Worm (Caenorhabditis elegans): ENCODE measurements around the gene T21D12.12.

Gene T21D12.12

DNA sequence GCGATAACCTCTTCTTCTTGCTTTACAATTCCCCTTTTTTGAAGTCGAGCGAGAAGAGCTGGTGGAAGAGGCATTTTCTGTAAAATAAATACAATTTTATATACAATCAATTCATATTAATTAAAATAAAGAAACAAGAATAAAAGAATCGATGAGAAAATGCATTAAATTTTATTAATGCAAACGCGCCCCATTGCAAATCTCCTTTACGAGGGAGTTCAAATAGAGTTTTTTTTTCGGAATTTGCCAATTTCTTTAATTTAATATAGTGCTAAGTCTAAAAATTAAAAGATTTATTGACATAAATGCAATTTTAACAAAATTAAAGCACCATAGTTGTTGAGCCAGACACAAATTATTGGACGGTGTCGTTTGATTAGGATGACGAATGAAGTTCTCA lies 4.6 kb upstream of the T21D12.12 start, which contains the start of gene pqbp-1.1:
pqbp-1.1 (minus strand) TSS at position 77 of the 400 bp plus-strand sequence.
- TF ChIP-seq ceh-79 (tag; optimal IDR thresholded peaks at IDR 0.05) (no peak), madf-3 (GFP tag; IDR thresholded peaks at IDR 0.05) (no peak), mcd-1 (GFP tag; IDR thresholded peaks at IDR 0.05) (peak; percentile 88), pha-4 (tag; optimal IDR thresholded peaks at IDR 0.05) (no peak), F10E7.11 (tag; optimal IDR thresholded peaks at IDR 0.05) (no peak), lin-40 (tag; optimal IDR thresholded peaks at IDR 0.05) (peak; percentile 32), lin-35 (GFP tag; optimal IDR thresholded peaks at IDR 0.05) (peak in 1 of 3 experiments; percentile 90), efl-1 (GFP tag; optimal IDR thresholded peaks at IDR 0.05) (peak; percentile 55), rpc-1 (optimal IDR thresholded peaks at IDR 0.05) (no peak), rpc-1 (tag; optimal IDR thresholded peaks at IDR 0.05) (no peak), lin-54 (GFP tag; optimal IDR thresholded peaks at IDR 0.05) (peak; percentile 79), athp-1 (tag; optimal IDR thresholded peaks at IDR 0.05) (no peak), ama-1 (optimal IDR thresholded peaks at IDR 0.05) (no peak), ama-1 (GFP tag; optimal IDR thresholded peaks at IDR 0.05) (peak in 1 of 2 experiments; percentile 19)

DNA sequence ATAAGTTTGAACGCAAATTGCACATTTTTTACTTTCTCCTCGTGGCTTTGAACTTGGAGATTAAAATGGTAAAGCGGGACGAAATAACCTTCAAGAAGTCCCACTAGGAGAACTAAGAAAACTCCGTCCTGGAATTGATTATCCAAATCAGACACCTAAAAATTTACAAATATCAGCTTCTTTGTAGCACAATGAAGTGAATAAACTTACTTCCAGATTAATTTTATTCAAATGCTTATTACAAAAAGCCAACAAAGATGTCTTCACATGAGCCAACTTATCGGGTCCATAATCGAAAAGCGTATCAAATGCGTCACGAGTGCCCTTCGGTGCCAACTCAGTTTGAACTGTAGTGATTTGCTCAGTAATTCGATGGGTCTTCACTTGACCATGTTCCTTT lies 3.8 kb upstream of the T21D12.12 start:
- TF ChIP-seq ceh-58 (GFP tag; IDR thresholded peaks at IDR 0.05) = no peak
- no peak for TF ChIP-seq ccch-3 (GFP tag; optimal IDR thresholded peaks at IDR 0.05)
- TF ChIP-seq hrde-1 (tag; optimal IDR thresholded peaks at IDR 0.05; ENCODE audit: borderline replicate concordance) = no peak
- no peak for TF ChIP-seq zfh-2 (GFP tag; conservative IDR thresholded peaks at IDR 0.05)
- TF ChIP-seq nhr-90 (tag; optimal IDR thresholded peaks at IDR 0.05) = no peak
- no peak for TF ChIP-seq ama-1 (optimal IDR thresholded peaks at IDR 0.05)
- no peak for TF ChIP-seq ama-1 (GFP tag; optimal IDR thresholded peaks at IDR 0.05)
- TF ChIP-seq let-607 (tag; optimal IDR thresholded peaks at IDR 0.05) = no peak
- TF ChIP-seq nhr-27 (tag; optimal IDR thresholded peaks at IDR 0.05) = no peak
- TF ChIP-seq ztf-25 (GFP tag; IDR thresholded peaks at IDR 0.05) = no peak
- TF ChIP-seq sptf-2 (GFP tag; optimal IDR thresholded peaks at IDR 0.05) = no peak
- no peak for TF ChIP-seq unc-62 (GFP tag; optimal IDR thresholded peaks at IDR 0.05)
- no peak for TF ChIP-seq madf-3 (GFP tag; IDR thresholded peaks at IDR 0.05)
- TF ChIP-seq D2030.7 (GFP tag; IDR thresholded peaks at IDR 0.05) = no peak
- no peak for TF ChIP-seq ztf-26 (tag; optimal IDR thresholded peaks at IDR 0.05)
- TF ChIP-seq tlf-1 (GFP tag; optimal IDR thresholded peaks at IDR 0.05) = no peak
- no peak for TF ChIP-seq nfyb-1 (GFP tag; IDR thresholded peaks at IDR 0.05)
- no peak for TF ChIP-seq nhr-80 (tag; optimal IDR thresholded peaks at IDR 0.05)
- TF ChIP-seq hsf-1 (GFP tag; IDR thresholded peaks at IDR 0.05) = no peak
- no peak for TF ChIP-seq let-526 (GFP tag; IDR thresholded peaks at IDR 0.05)
- no peak for TF ChIP-seq Y53G8AR.9 (GFP tag; conservative IDR thresholded peaks at IDR 0.05)

ce11 chrIV:264182-264709 lies 2.0 kb upstream of the T21D12.12 start, which contains the start of gene pat-6:
pat-6 (minus strand) TSS chrIV:264232.
- TF ChIP-seq unc-130 (GFP tag; optimal IDR thresholded peaks at IDR 0.05) = no peak
- peak; percentile 80; the same call in 1 of the 2 replicates for TF ChIP-seq hmg-1.2 (GFP tag; IDR thresholded peaks at IDR 0.05)
- TF ChIP-seq ceh-91 (GFP tag; IDR thresholded peaks at IDR 0.05) = no peak
- no peak for TF ChIP-seq sea-2 (GFP tag; IDR thresholded peaks at IDR 0.05)
- no peak for TF ChIP-seq ccch-3 (GFP tag; optimal IDR thresholded peaks at IDR 0.05)
- TF ChIP-seq F22D6.2 (tag; optimal IDR thresholded peaks at IDR 0.05) = no peak
- TF ChIP-seq lin-35 (GFP tag; optimal IDR thresholded peaks at IDR 0.05) = peak in 1 of 3 experiments; percentile 34
